Fruit fly (Drosophila melanogaster): Measurements from ENCODE around the gene CG7059.

Gene CG7059

DNA sequence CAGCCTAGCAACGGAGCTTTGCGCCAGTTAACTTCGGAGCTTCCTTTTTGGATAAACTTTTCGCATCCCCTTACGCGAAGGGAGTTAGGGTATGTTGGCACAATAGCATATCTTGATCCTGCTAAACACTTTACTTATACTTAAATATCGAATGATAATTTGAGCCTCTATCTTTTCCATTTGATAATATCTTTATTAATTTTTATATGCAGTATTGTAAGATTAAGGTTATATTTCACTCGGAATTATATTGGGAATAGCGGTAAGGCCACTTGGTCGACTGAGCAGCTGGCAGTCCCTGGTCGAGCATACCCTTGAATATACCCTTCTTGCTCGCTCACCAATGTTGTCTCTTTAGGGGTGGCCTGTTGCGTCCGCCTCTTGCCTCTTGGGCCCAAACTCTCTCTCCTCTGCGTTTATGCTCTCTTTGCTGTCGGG lies 20.8 kb upstream of the CG7059 start (continued):
- TF ChIP-seq Atf6 (GFP tag; IDR thresholded peaks at IDR 0.05) (peak; percentile 91), eyg (GFP tag; optimal IDR thresholded peaks at IDR 0.05) (peak; percentile 45), CG8281 (tag; optimal IDR thresholded peaks at IDR 0.05) (no peak), CG6254 (GFP tag; optimal IDR thresholded peaks at IDR 0.05) (peak; percentile 27), nom (GFP tag; optimal IDR thresholded peaks at IDR 0.05) (no peak), toy (GFP tag; IDR thresholded peaks at IDR 0.05) (0 out of 2 replicates have a peak, but pooled peaks have one; percentile 51), inv (GFP tag; IDR thresholded peaks at IDR 0.05; ENCODE audit: partially characterized antibody) (no peak), her (GFP tag; optimal IDR thresholded peaks at IDR 0.05) (no peak), CG3407 (GFP tag; optimal IDR thresholded peaks at IDR 0.05) (peak; percentile 39), twi (tag; optimal IDR thresholded peaks at IDR 0.05) (no peak), hkb (optimal IDR thresholded peaks at IDR 0.05) (no peak), hkb (GFP tag; IDR thresholded peaks at IDR 0.05) (peak; percentile 70), Awh (GFP tag; IDR thresholded peaks at IDR 0.05) (peak; percentile 56; the same call in 1 of the 2 replicates), NC2α (GFP tag; optimal IDR thresholded peaks at IDR 0.05) (no peak), Ets65A (GFP tag) (peak; percentile 87), hth (optimal IDR thresholded peaks at IDR 0.05) (no peak), CG34422 (GFP tag; IDR thresholded peaks at IDR 0.05) (peak; percentile 68), Oaz (GFP tag; IDR thresholded peaks at IDR 0.05) (0 out of 2 replicates have a peak, but pooled peaks have one; percentile 60), CG8944 (GFP tag; optimal IDR thresholded peaks at IDR 0.05) (no peak), CG13775 (GFP tag; optimal IDR thresholded peaks at IDR 0.05) (peak; percentile 64), CG15011 (GFP tag; optimal IDR thresholded peaks at IDR 0.05) (peak; percentile 57), CG5953 (GFP tag; IDR thresholded peaks at IDR 0.05) (0 out of 2 replicates have a peak, but pooled peaks have one; percentile 46), CG10979 (tag; optimal IDR thresholded peaks at IDR 0.05) (peak; percentile 34), onecut (GFP tag; IDR thresholded peaks at IDR 0.05) (peak; percentile 38; the same call in 1 of the 2 replicates), CG9609 (GFP tag; optimal IDR thresholded peaks at IDR 0.05) (no peak), MBD-R2 (GFP tag; IDR thresholded peaks at IDR 0.05) (peak; percentile 38; the same call in 1 of the 2 replicates), seq (GFP tag; IDR thresholded peaks at IDR 0.05) (peak; percentile 84), Hr39 (optimal IDR thresholded peaks at IDR 0.05) (no peak), CG3281 (GFP tag; optimal IDR thresholded peaks at IDR 0.05) (peak; percentile 69), Antp (GFP tag; optimal IDR thresholded peaks at IDR 0.05) (peak; percentile 12), Lhr (GFP tag; optimal IDR thresholded peaks at IDR 0.05) (no peak), tll (GFP tag; optimal IDR thresholded peaks at IDR 0.05) (no peak), C15 (GFP tag; IDR thresholded peaks at IDR 0.05) (0 out of 3 replicates have a peak, but pooled peaks have one; percentile 49), bowl (GFP tag; IDR thresholded peaks at IDR 0.05) (peak; percentile 45; the same call in 1 of the 2 replicates), CG13624 (GFP tag; optimal IDR thresholded peaks at IDR 0.05) (peak; percentile 12), tx (GFP tag; optimal IDR thresholded peaks at IDR 0.05) (no peak), pho (GFP tag; optimal IDR thresholded peaks at IDR 0.05) (peak; percentile 19), Bdp1 (GFP tag; optimal IDR thresholded peaks at IDR 0.05) (peak; percentile 3), CG14710 (tag; optimal IDR thresholded peaks at IDR 0.05) (peak; percentile 7), CG17829 (tag; optimal IDR thresholded peaks at IDR 0.05) (no peak), Mes4 (GFP tag; optimal IDR thresholded peaks at IDR 0.05) (no peak), Hr51 (GFP tag; optimal IDR thresholded peaks at IDR 0.05) (peak; percentile 34 to 65), Hr78 (GFP tag; optimal IDR thresholded peaks at IDR 0.05) (no peak), gce (GFP tag; IDR thresholded peaks at IDR 0.05) (no peak), chinmo (GFP tag; IDR thresholded peaks at IDR 0.05; ENCODE audit: partially characterized antibody) (no peak), Jarid2 (GFP tag; optimal IDR thresholded peaks at IDR 0.05) (peak; percentile 37), ara (GFP tag; IDR thresholded peaks at IDR 0.05) (peak; percentile 46), CG11696 (GFP tag; IDR thresholded peaks at IDR 0.05) (no peak), Max (GFP tag; optimal IDR thresholded peaks at IDR 0.05) (no peak), knrl (GFP tag; IDR thresholded peaks at IDR 0.05; ENCODE audit: partially characterized antibody) (no peak), Med (GFP tag) (peak; percentile 79)
